Worm (Caenorhabditis elegans) whole organism, late embryonic: ENCODE measurements around the gene Y39A1A.27.

Experiments
- ama-1 ChIP-seq: fragments of 150-350 bp; optimal IDR thresholded peaks from 2 replicates; lab custom pipeline; 2014
- elt-4 ChIP-seq: sonication (generic microtip); optimal IDR thresholded peaks from 2 replicates; lab custom pipeline; 2016; ENCODE audit warnings: missing genetic modification characterization, missing compliant biosample characterization
- nhr-11 ChIP-seq: fragments of 150-350 bp; optimal IDR thresholded peaks from 2 replicates; lab custom pipeline; 2014; ENCODE audit warnings: missing biosample characterization, missing genetic modification characterization
- pqm-1 ChIP-seq: sonication (generic microtip); optimal IDR thresholded peaks from 2 replicates; lab custom pipeline; 2016; ENCODE audit warnings: missing genetic modification characterization, missing compliant biosample characterization
- unc-55 ChIP-seq: sonication (generic microtip); optimal IDR thresholded peaks from 2 replicates; lab custom pipeline; 2017; ENCODE audit warnings: missing biosample characterization, missing genetic modification reagents, missing genetic modification characterization

DNA sequence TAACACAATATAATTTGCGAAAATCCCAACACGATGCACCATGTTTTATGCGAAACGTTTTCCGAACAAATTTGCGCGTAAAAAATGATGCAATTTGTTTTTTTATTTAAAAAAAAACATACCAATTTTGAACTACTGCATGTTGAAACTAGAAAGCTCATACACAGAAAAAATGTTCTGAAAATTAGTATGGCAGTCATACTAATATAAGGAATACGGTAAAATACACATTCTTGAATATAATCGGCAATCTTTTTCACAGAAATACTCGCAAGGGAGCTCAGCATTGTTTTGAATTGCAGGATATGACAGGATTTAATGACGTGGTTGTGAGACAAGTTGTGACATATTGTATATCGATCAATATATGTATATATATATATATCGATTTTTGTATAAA lies 40.2 kb downstream of the Y39A1A.27 start, which contains the start of gene Y39A1A.16:
- TF ChIP-seq pqm-1 (no peak), elt-4 (tag; lab: Kevin White, UChicago) (no peak), ama-1 (no peak), nhr-11 (no peak), unc-55 (GFP tag; lab: Kevin White, UChicago) (no peak)
